Worm (Caenorhabditis elegans) whole organism, L2 larva: ENCODE results near the gene rpl-21.

Source experiments
- ama-1 ChIP-seq: fragments of 150-350 bp; optimal IDR thresholded peaks from 2 replicates; lab custom pipeline; 2018; ENCODE audit warnings: inconsistent platforms
- blmp-1 ChIP-seq: sonication (generic microtip); optimal IDR thresholded peaks from 2 replicates; lab custom pipeline; 2017; ENCODE audit warnings: missing genetic modification characterization, mild to moderate bottlenecking, missing compliant biosample characterization, antibody characterized with exemption, moderate library complexity; ENCODE audit not compliant: insufficient read depth
- ceh-82 ChIP-seq: fragments of 150-350 bp; optimal IDR thresholded peaks from 2 replicates; lab custom pipeline; 2014; ENCODE audit warnings: missing biosample characterization, missing genetic modification characterization
- lin-13 ChIP-seq: fragments of 150-350 bp; optimal IDR thresholded peaks from 2 replicates; lab custom pipeline; 2014; ENCODE audit warnings: missing biosample characterization, missing genetic modification reagents, missing genetic modification characterization
- lsy-2 ChIP-seq, 2 experiments: fragments of 150-350 bp in 1 of 2; sonication (generic microtip) in 1 of 2; optimal IDR thresholded peaks; 2 replicates each; lab custom pipeline; 2014 to 2017; ENCODE audit warnings: missing biosample characterization in 2 of 2, missing genetic modification characterization in 2 of 2
- nhr-10 ChIP-seq: sonication (generic microtip); optimal IDR thresholded peaks from 2 replicates; lab custom pipeline; 2017; ENCODE audit warnings: missing biosample characterization, missing genetic modification characterization
- nhr-11 ChIP-seq: fragments of 150-350 bp; optimal IDR thresholded peaks from 2 replicates; lab custom pipeline; 2014; ENCODE audit warnings: missing biosample characterization, missing genetic modification characterization
- nhr-237 ChIP-seq: fragments of 150-350 bp; optimal IDR thresholded peaks from 2 replicates; lab custom pipeline; 2014; ENCODE audit warnings: missing biosample characterization, missing genetic modification characterization
- unc-39 ChIP-seq: fragments of 150-350 bp; optimal IDR thresholded peaks from 2 replicates; lab custom pipeline; 2014; ENCODE audit warnings: missing biosample characterization, missing genetic modification characterization
- unc-62 ChIP-seq: fragments of 150-350 bp; optimal IDR thresholded peaks from 2 replicates; lab custom pipeline; 2014; ENCODE audit warnings: missing biosample characterization, missing genetic modification reagents, missing genetic modification characterization
- ztf-11 ChIP-seq: sonication (generic microtip); optimal IDR thresholded peaks from 2 replicates; lab custom pipeline; 2017; ENCODE audit warnings: missing biosample characterization, missing genetic modification characterization

- TF ChIP-seq lin-13 (no peak), nhr-11 (tag; lab: Kevin White, UChicago) (no peak), ama-1 (lab: Kevin White, UChicago) (no peak), ztf-11 (tag; lab: Kevin White, UChicago) (no peak), unc-39 (tag; lab: Kevin White, UChicago) (no peak), nhr-237 (no peak), nhr-10 (tag; lab: Kevin White, UChicago) (no peak), ceh-82 (tag; lab: Kevin White, UChicago) (no peak), lsy-2 (tag; optimal IDR thresholded peaks at IDR 0.05; lab: Kevin White, UChicago) (no peak), blmp-1 (tag; lab: Kevin White, UChicago) (no peak), unc-62 (GFP tag; lab: Kevin White, UChicago) (no peak)
These were observed 8.9 kb downstream of the rpl-21 start, which contains the start of gene gei-8 for ce11 chrIII:8121132-8121531.
